Worm (Caenorhabditis elegans): ENCODE measurements around the gene sam-10.

- TF ChIP-seq nhr-102 (tag; optimal IDR thresholded peaks at IDR 0.05) (no peak), skn-1 (tag; optimal IDR thresholded peaks at IDR 0.05) (no peak), ceh-44 (GFP tag; IDR thresholded peaks at IDR 0.05) (no peak), unc-39 (tag; optimal IDR thresholded peaks at IDR 0.05) (no peak), lin-38 (GFP tag; IDR thresholded peaks at IDR 0.05) (no peak), ztf-11 (tag; optimal IDR thresholded peaks at IDR 0.05) (no peak), tag-97 (GFP tag; IDR thresholded peaks at IDR 0.05) (no peak), nhr-11 (tag; optimal IDR thresholded peaks at IDR 0.05) (no peak), pqm-1 (tag; optimal IDR thresholded peaks at IDR 0.05) (no peak), unc-62 (GFP tag; optimal IDR thresholded peaks at IDR 0.05 in 1 of 2) (no peak), unc-62 (tag; optimal IDR thresholded peaks at IDR 0.05) (no peak), snpc-4 (tag; optimal IDR thresholded peaks at IDR 0.05) (no peak), lin-13 (GFP tag; optimal IDR thresholded peaks at IDR 0.05) (no peak), nhr-25 (tag; optimal IDR thresholded peaks at IDR 0.05; ENCODE audit: borderline replicate concordance, insufficient read depth) (no peak)
Measured at ce11 chrII:13339984-13340383, 9.7 kb upstream of the sam-10 start.
